Worm (Caenorhabditis elegans): Measurements from ENCODE around the gene cdkr-3.

DNA sequence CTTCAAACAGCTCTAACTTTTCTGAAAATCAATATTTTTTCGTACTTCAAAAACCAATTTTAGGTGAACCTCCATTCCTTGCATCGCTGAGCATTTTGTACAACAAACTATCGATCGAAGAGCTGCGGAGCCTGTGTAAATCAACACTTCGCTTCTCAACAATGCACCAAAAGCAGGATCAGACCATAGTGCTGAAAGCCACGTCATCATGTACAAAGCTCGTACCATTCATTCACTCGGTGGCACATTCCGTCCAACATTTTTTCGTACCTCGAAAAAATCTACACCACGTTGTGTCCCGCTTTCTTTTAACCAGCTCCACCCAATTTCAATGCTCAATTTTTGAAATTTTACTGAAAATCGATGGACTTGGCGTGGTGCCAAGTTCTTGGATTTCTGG lies 40.7 kb downstream of the cdkr-3 start, which contains the start of gene ZC15.10:
- no peak for TF ChIP-seq M03D4.4 (tag; optimal IDR thresholded peaks at IDR 0.05)
- no peak for TF ChIP-seq mep-1 (tag; optimal IDR thresholded peaks at IDR 0.05)
- no peak for TF ChIP-seq nhr-237 (tag; optimal IDR thresholded peaks at IDR 0.05)
- TF ChIP-seq unc-39 (tag; optimal IDR thresholded peaks at IDR 0.05) = no peak
- TF ChIP-seq flh-1 (GFP tag; optimal IDR thresholded peaks at IDR 0.05) = no peak
- TF ChIP-seq ztf-11 (tag; optimal IDR thresholded peaks at IDR 0.05) = no peak
- TF ChIP-seq elt-3 (tag; optimal IDR thresholded peaks at IDR 0.05) = no peak
- no peak for TF ChIP-seq unc-62 (GFP tag; optimal IDR thresholded peaks at IDR 0.05)
- no peak for TF ChIP-seq drap-1 (GFP tag; optimal IDR thresholded peaks at IDR 0.05)
- no peak for TF ChIP-seq ham-2 (GFP tag; optimal IDR thresholded peaks at IDR 0.05)

Data from whole organism, mixed stage, embryonic.